Fruit fly (Drosophila melanogaster) whole organism, wandering third instar larva: ENCODE data around the gene CG31673.

Experiments
- HLH106 ChIP-seq: fragments of 200-800 bp; optimal IDR thresholded peaks from 3 replicates; lab custom pipeline; 2019; ENCODE audit warnings: missing biosample characterization, mild to moderate bottlenecking, missing genetic modification characterization, moderate library complexity
- Hr83 ChIP-seq: fragments of 200-300 bp; sonication (Bioruptor generic); optimal IDR thresholded peaks from 2 replicates; lab custom pipeline; 2016; ENCODE audit warnings: missing biosample characterization, mild to moderate bottlenecking, missing genetic modification characterization, moderate library complexity; ENCODE audit not compliant: poor library complexity, severe bottlenecking
- OdsH ChIP-seq: fragments of 200-800 bp; sonication (Bioruptor generic); optimal IDR thresholded peaks from 2 replicates; lab custom pipeline; 2016; ENCODE audit warnings: missing biosample characterization, mild to moderate bottlenecking, missing genetic modification characterization
- Vsx2 ChIP-seq: fragments of 200-300, 225-300 bp; sonication (Bioruptor generic); optimal IDR thresholded peaks from 2 replicates; lab custom pipeline; 2018; ENCODE audit warnings: missing biosample characterization, missing genetic modification characterization; ENCODE audit not compliant: partially characterized antibody
- foxo ChIP-seq, 2 experiments: fragments of 200-800 bp; sonication (Bioruptor generic); optimal IDR thresholded peaks; 2 replicates in 1 of 2; 3 replicates in 1 of 2; lab custom pipeline; 2016 to 2017; ENCODE audit warnings: missing biosample characterization in 2 of 2, missing genetic modification characterization in 2 of 2
- h ChIP-seq: fragments of 200-800 bp; sonication (Bioruptor generic); optimal IDR thresholded peaks from 3 replicates; lab custom pipeline; 2016; ENCODE audit warnings: missing biosample characterization, mild to moderate bottlenecking, missing genetic modification characterization
- jim ChIP-seq: fragments of 175-275, 200-325 bp; sonication (Bioruptor generic); optimal IDR thresholded peaks from 2 replicates; lab custom pipeline; 2016; ENCODE audit warnings: missing biosample characterization, mild to moderate bottlenecking, missing genetic modification characterization
- pan ChIP-seq: fragments of >200 bp; optimal IDR thresholded peaks from 2 replicates; lab custom pipeline; 2017
- psq ChIP-seq: fragments of 200-800 bp; sonication (Bioruptor generic); optimal IDR thresholded peaks from 3 replicates; lab custom pipeline; 2017; ENCODE audit warnings: missing biosample characterization, mild to moderate bottlenecking, missing genetic modification characterization, moderate library complexity

dm6 chr2L:20849000-20849399 is 19.6 kb downstream of the CG31673 start, which contains the start of gene CG14402:
- TF ChIP-seq Hr83 (no peak), pan (no peak), foxo (GFP tag; optimal IDR thresholded peaks at IDR 0.05; lab: Kevin White, UChicago) (no peak), jim (GFP tag; lab: Kevin White, UChicago) (no peak), Vsx2 (GFP tag; lab: Kevin White, UChicago) (no peak), psq (no peak), OdsH (GFP tag; lab: Kevin White, UChicago) (no peak), h (GFP tag; lab: Kevin White, UChicago) (no peak), HLH106 (no peak)
